Worm (Caenorhabditis elegans) whole organism, young adult: Measurements from ENCODE around the gene nhr-171.

ENCODE experiments used
- B0336.3 ChIP-seq: fragments of 200-800 bp; sonication (Bioruptor generic); IDR thresholded peaks from 2 replicates; pipeline ENCODE4 v1.3.6; 2022; ENCODE audit warnings: missing genetic modification characterization, missing compliant biosample characterization
- C06A6.2 ChIP-seq: fragments of 200-800 bp; sonication (Bioruptor generic); conservative IDR thresholded peaks from 2 replicates; pipeline ENCODE4 v1.3.6; 2022; ENCODE audit warnings: missing genetic modification characterization, missing compliant biosample characterization
- F10E7.11 ChIP-seq: sonication (generic microtip); optimal IDR thresholded peaks from 2 replicates; lab custom pipeline; 2017; ENCODE audit warnings: mild to moderate bottlenecking, missing genetic modification characterization, moderate library complexity, missing compliant biosample characterization
- F37B4.10 ChIP-seq: fragments of 200-800 bp; sonication (Bioruptor generic); IDR thresholded peaks from 2 replicates; pipeline ENCODE4 v1.3.6; 2022; ENCODE audit warnings: missing genetic modification characterization, missing compliant biosample characterization
- F49E8.2 ChIP-seq: sonication (generic microtip); optimal IDR thresholded peaks from 3 replicates; lab custom pipeline; 2017; ENCODE audit warnings: missing genetic modification characterization, mild to moderate bottlenecking, missing compliant biosample characterization, antibody characterized with exemption, moderate library complexity; ENCODE audit not compliant: insufficient read depth
- F55B11.4 ChIP-seq: sonication (generic microtip); optimal IDR thresholded peaks from 2 replicates; lab custom pipeline; 2016; ENCODE audit warnings: missing compliant biosample characterization, missing genetic modification characterization, borderline replicate concordance; ENCODE audit not compliant: insufficient read depth
- K11D2.4 ChIP-seq: fragments of 200-800 bp; sonication (Bioruptor generic); IDR thresholded peaks from 2 replicates; pipeline ENCODE4 v1.3.6; 2022; ENCODE audit warnings: missing genetic modification reagents, missing genetic modification characterization, missing compliant biosample characterization
- T07F8.4 ChIP-seq: sonication (generic microtip); optimal IDR thresholded peaks from 2 replicates; lab custom pipeline; 2016; ENCODE audit warnings: mild to moderate bottlenecking, missing genetic modification characterization, moderate library complexity, missing compliant biosample characterization
- Y56A3A.18 ChIP-seq: fragments of 200-800 bp; sonication (Bioruptor generic); IDR thresholded peaks from 2 replicates; pipeline ENCODE4 v1.3.6; 2022; ENCODE audit warnings: missing genetic modification reagents, missing genetic modification characterization, missing compliant biosample characterization
- ama-1 ChIP-seq, 3 experiments: fragments of 150-350 bp in 1 of 3; sonication (generic microtip) in 2 of 3; optimal IDR thresholded peaks; 2 replicates each; lab custom pipeline; 2014 to 2018; ENCODE audit warnings: missing biosample characterization in 2 of 3, missing genetic modification characterization in 2 of 3, missing genetic modification reagents in 2 of 3
- aptf-2 ChIP-seq: fragments of 200-800 bp; sonication (Bioruptor generic); conservative IDR thresholded peaks from 2 replicates; pipeline ENCODE4 v1.3.6; 2022; ENCODE audit warnings: missing genetic modification reagents, missing genetic modification characterization, missing compliant biosample characterization
- aptf-3 ChIP-seq: fragments of 200-800 bp; sonication (Bioruptor generic); IDR thresholded peaks from 2 replicates; pipeline ENCODE4 v1.3.6; 2022; ENCODE audit warnings: missing genetic modification characterization, missing compliant biosample characterization
- athp-1 ChIP-seq: sonication (generic microtip); optimal IDR thresholded peaks from 2 replicates; lab custom pipeline; 2017; ENCODE audit warnings: mild to moderate bottlenecking, missing genetic modification characterization, missing compliant biosample characterization
- attf-6 ChIP-seq: fragments of 200-800 bp; sonication (Bioruptor generic); IDR thresholded peaks from 2 replicates; pipeline ENCODE4 v1.3.6; 2022; ENCODE audit warnings: missing genetic modification reagents, missing genetic modification characterization, missing compliant biosample characterization
- bed-2 ChIP-seq: fragments of 200-800 bp; sonication (Bioruptor generic); IDR thresholded peaks from 2 replicates; pipeline ENCODE4 v1.3.6; 2022; ENCODE audit warnings: missing genetic modification reagents, missing genetic modification characterization, missing compliant biosample characterization
- ceh-79 ChIP-seq: sonication (generic microtip); optimal IDR thresholded peaks from 2 replicates; lab custom pipeline; 2017; ENCODE audit warnings: mild to moderate bottlenecking, missing genetic modification characterization, missing compliant biosample characterization
- die-1 ChIP-seq: sonication (generic microtip); optimal IDR thresholded peaks from 2 replicates; lab custom pipeline; 2016; ENCODE audit warnings: missing genotype, mild to moderate bottlenecking, missing genetic modification characterization, missing compliant biosample characterization
- dpl-1 ChIP-seq: fragments of 150-350 bp; optimal IDR thresholded peaks from 2 replicates; lab custom pipeline; 2014; ENCODE audit warnings: missing biosample characterization, missing genetic modification reagents, missing genetic modification characterization
- ets-4 ChIP-seq: fragments of 200-800 bp; sonication (Bioruptor generic); optimal IDR thresholded peaks from 2 replicates; lab custom pipeline; 2018; ENCODE audit warnings: mild to moderate bottlenecking, missing genetic modification characterization, missing compliant biosample characterization
- gei-17 ChIP-seq: fragments of 200-800 bp; sonication (Bioruptor generic); optimal IDR thresholded peaks from 2 replicates; lab custom pipeline; 2018; ENCODE audit warnings: mild to moderate bottlenecking, missing genetic modification characterization, missing compliant biosample characterization
- let-526 ChIP-seq: fragments of 200-800 bp; sonication (Bioruptor generic); IDR thresholded peaks from 2 replicates; pipeline ENCODE4 v1.3.6; 2022; ENCODE audit warnings: missing genetic modification reagents, missing genetic modification characterization, missing compliant biosample characterization
- lin-35 ChIP-seq, 3 experiments: fragments of 150-350 bp in 2 of 3; sonication (generic microtip) in 1 of 3; optimal IDR thresholded peaks; 2 replicates each; lab custom pipeline; 2014 to 2018; ENCODE audit warnings: missing biosample characterization in 3 of 3, missing genetic modification characterization in 3 of 3, missing genetic modification reagents in 3 of 3
- lir-1 ChIP-seq: fragments of 200-800 bp; sonication (Bioruptor generic); conservative IDR thresholded peaks from 2 replicates; pipeline ENCODE4 v1.3.6; 2022; ENCODE audit warnings: missing genetic modification reagents, missing genetic modification characterization, missing compliant biosample characterization
- madf-10 ChIP-seq: sonication (generic microtip); optimal IDR thresholded peaks from 2 replicates; lab custom pipeline; 2016; ENCODE audit warnings: mild to moderate bottlenecking, missing genetic modification characterization, missing compliant biosample characterization
- madf-3 ChIP-seq: fragments of 200-800 bp; sonication (Bioruptor generic); IDR thresholded peaks from 2 replicates; pipeline ENCODE4 v1.3.6; 2022; ENCODE audit warnings: missing genetic modification reagents, missing genetic modification characterization, missing compliant biosample characterization
- madf-6 ChIP-seq: fragments of 200-800 bp; sonication (Bioruptor generic); IDR thresholded peaks from 2 replicates; pipeline ENCODE4 v1.3.6; 2022; ENCODE audit warnings: missing genetic modification reagents, missing genetic modification characterization, missing compliant biosample characterization
- mxl-1 ChIP-seq: sonication (generic microtip); optimal IDR thresholded peaks from 2 replicates; lab custom pipeline; 2016; ENCODE audit warnings: missing genetic modification characterization, missing compliant biosample characterization
- nfyb-1 ChIP-seq: fragments of 200-800 bp; sonication (Bioruptor generic); IDR thresholded peaks from 2 replicates; pipeline ENCODE4 v1.3.6; 2022; ENCODE audit warnings: missing genetic modification reagents, missing genetic modification characterization, missing compliant biosample characterization
- nhr-27 ChIP-seq: fragments of 200-800 bp; sonication (Bioruptor generic); optimal IDR thresholded peaks from 2 replicates; lab custom pipeline; 2018; ENCODE audit warnings: mild to moderate bottlenecking, missing genetic modification characterization, moderate library complexity, missing compliant biosample characterization
- nhr-80 ChIP-seq: sonication (generic microtip); optimal IDR thresholded peaks from 2 replicates; lab custom pipeline; 2016; ENCODE audit warnings: missing genetic modification characterization, missing compliant biosample characterization
- pha-4 ChIP-seq: fragments of 150-350 bp; sonication (generic microtip); optimal IDR thresholded peaks from 2 replicates; lab custom pipeline; 2014; ENCODE audit warnings: missing biosample characterization, missing genetic modification reagents, missing genetic modification characterization
- rec-8 ChIP-seq, 2 experiments: sonication (generic microtip); optimal IDR thresholded peaks; 2 replicates each; lab custom pipeline; 2016; ENCODE audit warnings: mild to moderate bottlenecking in 2 of 2, missing genetic modification characterization in 2 of 2, missing genetic modification reagents in 2 of 2, missing genotype in 2 of 2, missing biosample characterization in 1 of 2, missing compliant biosample characterization in 1 of 2, moderate library complexity in 1 of 2
- repo-1 ChIP-seq: sonication (generic microtip); optimal IDR thresholded peaks from 2 replicates; lab custom pipeline; 2017; ENCODE audit warnings: mild to moderate bottlenecking, missing genetic modification characterization, missing compliant biosample characterization
- sdz-38 ChIP-seq: sonication (generic microtip); optimal IDR thresholded peaks from 2 replicates; lab custom pipeline; 2016; ENCODE audit warnings: missing genotype, missing genetic modification characterization, missing compliant biosample characterization
- snpc-1.1 ChIP-seq: sonication (generic microtip); optimal IDR thresholded peaks from 2 replicates; lab custom pipeline; 2017; ENCODE audit warnings: missing genetic modification characterization, mild to moderate bottlenecking, missing compliant biosample characterization, antibody characterized with exemption, moderate library complexity, missing genotype, missing genetic modification reagents; ENCODE audit not compliant: insufficient read depth
- snpc-1.3 ChIP-seq: sonication (generic microtip); optimal IDR thresholded peaks from 2 replicates; lab custom pipeline; 2017; ENCODE audit warnings: missing genetic modification characterization, mild to moderate bottlenecking, missing compliant biosample characterization, antibody characterized with exemption, moderate library complexity, missing genotype, missing genetic modification reagents; ENCODE audit not compliant: insufficient read depth
- sptf-2 ChIP-seq: fragments of 200-800 bp; sonication (Bioruptor generic); optimal IDR thresholded peaks from 2 replicates; lab custom pipeline; 2018; ENCODE audit warnings: mild to moderate bottlenecking, missing genetic modification characterization, missing compliant biosample characterization
- unc-130 ChIP-seq: sonication (generic microtip); optimal IDR thresholded peaks from 2 replicates; lab custom pipeline; 2016; ENCODE audit warnings: missing genetic modification reagents, missing genetic modification characterization, missing compliant biosample characterization
- zim-3 ChIP-seq: sonication (generic microtip); optimal IDR thresholded peaks from 2 replicates; lab custom pipeline; 2017; ENCODE audit warnings: mild to moderate bottlenecking, missing genetic modification characterization, moderate library complexity, missing compliant biosample characterization
- ztf-3 ChIP-seq: fragments of 200-800 bp; sonication (Bioruptor generic); optimal IDR thresholded peaks from 2 replicates; lab custom pipeline; 2018; ENCODE audit warnings: mild to moderate bottlenecking, missing genetic modification characterization, missing compliant biosample characterization
- ztf-6 ChIP-seq: fragments of 200-800 bp; sonication (Bioruptor generic); IDR thresholded peaks from 2 replicates; pipeline ENCODE4 v1.3.6; 2022; ENCODE audit warnings: missing genetic modification reagents, missing genetic modification characterization, missing compliant biosample characterization

Gene nhr-171

DNA sequence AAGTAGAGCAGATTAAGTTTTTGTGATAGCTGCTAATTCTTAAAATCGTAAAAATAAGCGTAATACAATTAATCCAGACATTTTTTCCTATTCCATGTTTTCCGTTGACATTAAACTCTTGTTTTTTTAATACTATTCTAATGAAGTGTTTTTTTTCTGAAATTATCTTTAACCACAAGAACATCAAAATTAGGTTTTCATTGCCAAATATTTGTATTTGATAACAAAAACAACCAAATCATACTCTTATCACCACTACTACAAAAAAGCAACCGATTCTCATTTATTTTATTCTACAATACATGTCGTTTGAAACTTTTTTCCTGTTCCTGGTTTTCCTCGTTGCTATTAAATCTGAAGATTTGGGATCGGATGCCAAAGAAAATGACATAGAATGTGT, 15.6 kb downstream of the nhr-171 start, which contains the start of gene C54F6.17:
TSS of gene C54F6.17 (plus strand) at position 301 of the 400 bp plus-strand sequence.
- no peak for TF ChIP-seq nhr-27
- no peak for TF ChIP-seq nhr-80 (tag; lab: Kevin White, UChicago)
- TF ChIP-seq C06A6.2 (GFP tag; lab: Robert Waterston, UW): no peak
- no peak for TF ChIP-seq zim-3
- no peak for TF ChIP-seq K11D2.4 (GFP tag; lab: Robert Waterston, UW)
- TF ChIP-seq mxl-1 (tag; lab: Kevin White, UChicago): no peak
- no peak for TF ChIP-seq madf-3 (GFP tag; lab: Robert Waterston, UW)
- TF ChIP-seq attf-6: no peak
- no peak for TF ChIP-seq aptf-3 (GFP tag; lab: Robert Waterston, UW)

- TF ChIP-seq aptf-2 (GFP tag; lab: Robert Waterston, UW) (no peak), lin-35 (GFP tag; optimal IDR thresholded peaks at IDR 0.05; lab: Kevin White, UChicago) (no peak), sptf-2 (GFP tag; lab: Kevin White, UChicago) (no peak), athp-1 (tag; lab: Kevin White, UChicago) (no peak), rec-8 (tag; optimal IDR thresholded peaks at IDR 0.05; lab: Kevin White, UChicago) (no peak), let-526 (no peak), snpc-1.3 (no peak), ama-1 (optimal IDR thresholded peaks at IDR 0.05; lab: Kevin White, UChicago) (no peak), ama-1 (GFP tag; optimal IDR thresholded peaks at IDR 0.05; lab: Kevin White, UChicago) (no peak)
Observed at ce11 chrV:7528816-7529215, 17.3 kb downstream of the nhr-171 start, which contains the start of gene C54F6.5. C54F6.5 (plus strand) TSS chrV:7529116.

- TF ChIP-seq T07F8.4 (tag; lab: Kevin White, UChicago): no peak
- TF ChIP-seq B0336.3 (GFP tag; lab: Robert Waterston, UW): no peak
- TF ChIP-seq mxl-1 (tag; lab: Kevin White, UChicago): no peak
- no peak for TF ChIP-seq aptf-3 (GFP tag; lab: Robert Waterston, UW)
- no peak for TF ChIP-seq repo-1
- TF ChIP-seq unc-130 (GFP tag; lab: Kevin White, UChicago): no peak
- TF ChIP-seq nhr-27: no peak
- no peak for TF ChIP-seq F37B4.10 (GFP tag; lab: Robert Waterston, UW)
- TF ChIP-seq ztf-3 (GFP tag; lab: Kevin White, UChicago): no peak
Observed at ce11 chrV:7529840-7530239, 18.3 kb downstream of the nhr-171 start, which contains the start of gene swt-2. swt-2 (plus strand) TSS chrV:7530140.

- no peak for TF ChIP-seq F49E8.2 (tag; lab: Kevin White, UChicago)
- no peak for TF ChIP-seq die-1 (tag; lab: Kevin White, UChicago)
- no peak for TF ChIP-seq sdz-38 (tag; lab: Kevin White, UChicago)
- TF ChIP-seq Y56A3A.18: no peak
- TF ChIP-seq rec-8 (tag; optimal IDR thresholded peaks at IDR 0.05; lab: Kevin White, UChicago): no peak
Observed at ce11 chrV:7532947-7533346, 21.4 kb downstream of the nhr-171 start, which contains the start of gene C54F6.3. C54F6.3 (plus strand) TSS chrV:7533247.

- TF ChIP-seq F49E8.2 (tag; lab: Kevin White, UChicago) (no peak), madf-6 (GFP tag; lab: Robert Waterston, UW) (no peak), snpc-1.1 (tag; lab: Kevin White, UChicago) (no peak), nfyb-1 (GFP tag; lab: Robert Waterston, UW) (no peak), unc-130 (GFP tag; lab: Kevin White, UChicago) (no peak), F37B4.10 (GFP tag; lab: Robert Waterston, UW) (no peak), pha-4 (no peak), madf-10 (no peak), bed-2 (GFP tag; lab: Robert Waterston, UW) (no peak), F10E7.11 (no peak), ztf-3 (GFP tag; lab: Kevin White, UChicago) (no peak), F55B11.4 (tag; lab: Kevin White, UChicago) (no peak), ceh-79 (tag; lab: Kevin White, UChicago) (no peak), gei-17 (GFP tag; lab: Kevin White, UChicago) (no peak), lir-1 (GFP tag; lab: Robert Waterston, UW) (no peak), dpl-1 (GFP tag; lab: Kevin White, UChicago) (no peak), ztf-6 (GFP tag; lab: Robert Waterston, UW) (no peak), ets-4 (GFP tag; lab: Kevin White, UChicago) (no peak)
Observed at ce11 chrV:7538018-7538417, 26.5 kb downstream of the nhr-171 start, which contains the start of gene C54F6.12. C54F6.12 (minus strand) TSS chrV:7538118.
